Fruit fly (Drosophila melanogaster) whole organism, prepupa: Measurements from ENCODE around the gene CG6912.
A peak's percentile ranks its signal among the peaks of the same experiment; 100 is the strongest.

ENCODE experiments used
- CG10631 ChIP-seq: fragments of 200-800 bp; sonication (Bioruptor generic); optimal IDR thresholded peaks from 2 replicates; lab custom pipeline; 2016; ENCODE audit warnings: missing biosample characterization, missing genetic modification characterization
- CG10669 ChIP-seq: fragments of 200-800 bp; sonication (Bioruptor generic); optimal IDR thresholded peaks from 3 replicates; lab custom pipeline; 2018; ENCODE audit warnings: missing biosample characterization, mild to moderate bottlenecking, missing genetic modification characterization, moderate library complexity
- CG11294 ChIP-seq: fragments of 200-800 bp; sonication (Bioruptor generic); IDR thresholded peaks from 2 replicates; pipeline ENCODE4 v1.3.6; 2022; ENCODE audit warnings: missing biosample characterization, missing genetic modification characterization
- CG11762 ChIP-seq: fragments of 200-800 bp; sonication (Bioruptor generic); optimal IDR thresholded peaks from 3 replicates; lab custom pipeline; 2016; ENCODE audit warnings: missing biosample characterization, missing genetic modification characterization; ENCODE audit not compliant: insufficient read depth
- CG11902 ChIP-seq: fragments of 200-800 bp; sonication (Bioruptor generic); optimal IDR thresholded peaks from 3 replicates; lab custom pipeline; 2016; ENCODE audit warnings: missing biosample characterization, missing genetic modification characterization
- CG15336 ChIP-seq: fragments of 200-800 bp; sonication (Bioruptor generic); IDR thresholded peaks from 2 replicates; pipeline ENCODE4 v1.3.6; 2022; ENCODE audit warnings: missing biosample characterization, missing genetic modification characterization
- CG16779 ChIP-seq: fragments of 200-800 bp; sonication (Bioruptor generic); optimal IDR thresholded peaks from 3 replicates; lab custom pipeline; 2017; ENCODE audit warnings: missing biosample characterization, mild to moderate bottlenecking, missing genetic modification characterization
- CG32006 ChIP-seq: fragments of 200-800 bp; sonication (Bioruptor generic); optimal IDR thresholded peaks from 3 replicates; lab custom pipeline; 2017; ENCODE audit warnings: missing biosample characterization, mild to moderate bottlenecking, missing genetic modification characterization
- CG34406 ChIP-seq: fragments of 200-800 bp; sonication (Bioruptor generic); optimal IDR thresholded peaks from 3 replicates; lab custom pipeline; 2016; ENCODE audit warnings: missing biosample characterization, missing genetic modification characterization
- CG3919 ChIP-seq: fragments of 200-800 bp; sonication (Bioruptor generic); optimal IDR thresholded peaks from 3 replicates; lab custom pipeline; 2016; ENCODE audit warnings: missing biosample characterization, missing genetic modification characterization
- CG4318 ChIP-seq: fragments of 200-800 bp; sonication (Bioruptor generic); optimal IDR thresholded peaks from 3 replicates; lab custom pipeline; 2017; ENCODE audit warnings: missing biosample characterization, mild to moderate bottlenecking, missing genetic modification characterization
- CG6163 ChIP-seq: fragments of 200-800 bp; sonication (Bioruptor generic); IDR thresholded peaks from 3 replicates; pipeline ENCODE4 v1.3.6; 2022; ENCODE audit warnings: missing biosample characterization, missing genetic modification characterization
- CG6276 ChIP-seq: fragments of 200-800 bp; sonication (Bioruptor generic); optimal IDR thresholded peaks from 2 replicates; lab custom pipeline; 2017; ENCODE audit warnings: missing biosample characterization, mild to moderate bottlenecking, missing genetic modification characterization
- CG6808 ChIP-seq: fragments of 200-800 bp; sonication (Bioruptor generic); optimal IDR thresholded peaks from 3 replicates; lab custom pipeline; 2017; ENCODE audit warnings: missing biosample characterization, missing genetic modification characterization, mild to moderate bottlenecking, moderate library complexity, missing genetic modification reagents
- CG6854 ChIP-seq: fragments of 200-800 bp; sonication (Bioruptor generic); optimal IDR thresholded peaks from 2 replicates; lab custom pipeline; 2017; ENCODE audit warnings: missing biosample characterization, mild to moderate bottlenecking, missing genetic modification characterization
- CG7368 ChIP-seq: fragments of 200-800 bp; sonication (Bioruptor generic); optimal IDR thresholded peaks from 3 replicates; lab custom pipeline; 2016; ENCODE audit warnings: missing biosample characterization, missing genetic modification characterization
- CG8119 ChIP-seq: fragments of 200-800 bp; sonication (Bioruptor generic); IDR thresholded peaks from 3 replicates; pipeline ENCODE4 v1.3.6; 2022; ENCODE audit warnings: missing biosample characterization, missing genetic modification characterization
- CG8632 ChIP-seq: fragments of 200-800 bp; sonication (Bioruptor generic); optimal IDR thresholded peaks from 3 replicates; lab custom pipeline; 2016; ENCODE audit warnings: missing biosample characterization, missing genetic modification characterization
- CG9139 ChIP-seq: fragments of 200-800 bp; sonication (Bioruptor generic); optimal IDR thresholded peaks from 3 replicates; lab custom pipeline; 2017; ENCODE audit warnings: missing biosample characterization, mild to moderate bottlenecking, missing genetic modification characterization
- Eip75B ChIP-seq: fragments of 200-800 bp; sonication (Bioruptor generic); optimal IDR thresholded peaks from 3 replicates; lab custom pipeline; 2016; ENCODE audit warnings: missing biosample characterization, missing genetic modification characterization
- Eip78C ChIP-seq: fragments of 200-800 bp; sonication (Bioruptor generic); peaks from one replicate; lab custom pipeline; 2016; ENCODE audit warnings: missing biosample characterization, missing genetic modification characterization
- Eip93F ChIP-seq: fragments of 200-800 bp; sonication (Bioruptor generic); optimal IDR thresholded peaks from 2 replicates; lab custom pipeline; 2016; ENCODE audit warnings: missing biosample characterization, mild to moderate bottlenecking, missing genetic modification characterization
- Ets21C ChIP-seq: fragments of 200-800 bp; sonication (Bioruptor generic); optimal IDR thresholded peaks from 3 replicates; lab custom pipeline; 2016; ENCODE audit warnings: missing biosample characterization, missing genetic modification characterization
- Gug ChIP-seq: fragments of 200-800 bp; sonication (Bioruptor generic); IDR thresholded peaks from 2 replicates; pipeline ENCODE4 v1.3.6; 2022; ENCODE audit warnings: missing biosample characterization, missing genetic modification characterization
- Hr38 ChIP-seq: sonication (Bioruptor generic); optimal IDR thresholded peaks from 2 replicates; lab custom pipeline; 2016; ENCODE audit warnings: missing biosample characterization, missing genetic modification characterization
- Lpt ChIP-seq: fragments of 200-800 bp; sonication (Bioruptor generic); optimal IDR thresholded peaks from 3 replicates; lab custom pipeline; 2016; ENCODE audit warnings: missing biosample characterization, missing genetic modification characterization
- Met ChIP-seq: fragments of 200-800 bp; sonication (Bioruptor generic); optimal IDR thresholded peaks from 3 replicates; lab custom pipeline; 2016; ENCODE audit warnings: missing biosample characterization, missing genetic modification characterization
- OdsH ChIP-seq: fragments of 200-800 bp; sonication (Bioruptor generic); optimal IDR thresholded peaks from 3 replicates; lab custom pipeline; 2016; ENCODE audit warnings: missing biosample characterization, missing genetic modification characterization
- Smox ChIP-seq: fragments of 200-800 bp; sonication (Bioruptor generic); optimal IDR thresholded peaks from 3 replicates; lab custom pipeline; 2016; ENCODE audit warnings: missing biosample characterization, missing genetic modification characterization
- Sox102F ChIP-seq: fragments of 200-800 bp; sonication (Bioruptor generic); optimal IDR thresholded peaks from 2 replicates; lab custom pipeline; 2016; ENCODE audit warnings: missing biosample characterization, mild to moderate bottlenecking, missing genetic modification characterization
- Sox14 ChIP-seq: fragments of 200-800 bp; sonication (Bioruptor generic); optimal IDR thresholded peaks from 3 replicates; lab custom pipeline; 2016; ENCODE audit warnings: missing biosample characterization, missing genetic modification characterization
- Sox15 ChIP-seq: fragments of 200-800 bp; sonication (Bioruptor generic); optimal IDR thresholded peaks from 3 replicates; lab custom pipeline; 2016; ENCODE audit warnings: missing biosample characterization, missing genetic modification characterization
- achi ChIP-seq: fragments of 200-800 bp; sonication (Bioruptor generic); optimal IDR thresholded peaks from 3 replicates; lab custom pipeline; 2016; ENCODE audit warnings: missing biosample characterization, missing genetic modification characterization
- acj6 ChIP-seq: fragments of 200-800 bp; sonication (Bioruptor generic); optimal IDR thresholded peaks from 3 replicates; lab custom pipeline; 2016; ENCODE audit warnings: missing biosample characterization, missing genetic modification characterization
- dac ChIP-seq: fragments of 200-800 bp; sonication (Bioruptor generic); optimal IDR thresholded peaks from 2 replicates; lab custom pipeline; 2017; ENCODE audit warnings: missing biosample characterization, mild to moderate bottlenecking, missing genetic modification characterization
- dsx ChIP-seq: fragments of 200-800 bp; optimal IDR thresholded peaks from 3 replicates; lab custom pipeline; 2019; ENCODE audit warnings: missing biosample characterization, mild to moderate bottlenecking, missing genetic modification characterization, moderate library complexity; ENCODE audit not compliant: poor library complexity, severe bottlenecking
- esn ChIP-seq: fragments of 200-800 bp; sonication (Bioruptor generic); optimal IDR thresholded peaks from 2 replicates; lab custom pipeline; 2016; ENCODE audit warnings: missing biosample characterization, mild to moderate bottlenecking, missing genetic modification characterization, moderate library complexity
- fd59A ChIP-seq: fragments of 200-800 bp; sonication (Bioruptor generic); optimal IDR thresholded peaks from 2 replicates; lab custom pipeline; 2017; ENCODE audit warnings: missing biosample characterization, mild to moderate bottlenecking, missing genetic modification characterization, missing genetic modification reagents
- fkh ChIP-seq: fragments of 200-800 bp; sonication (Bioruptor generic); optimal IDR thresholded peaks from 3 replicates; lab custom pipeline; 2017; ENCODE audit warnings: missing biosample characterization, mild to moderate bottlenecking, missing genetic modification characterization, moderate library complexity
- net ChIP-seq: fragments of 200-800 bp; sonication (Bioruptor generic); optimal IDR thresholded peaks from 3 replicates; lab custom pipeline; 2016; ENCODE audit warnings: missing biosample characterization, missing genetic modification characterization
- salr ChIP-seq, 2 experiments: fragments of 200-800 bp; sonication (Bioruptor generic); optimal IDR thresholded peaks; 3 replicates each; lab custom pipeline; 2016 to 2018; ENCODE audit warnings: missing biosample characterization in 2 of 2, missing genetic modification characterization in 2 of 2, mild to moderate bottlenecking in 1 of 2
- spab ChIP-seq: fragments of 200-800 bp; sonication (Bioruptor generic); optimal IDR thresholded peaks from 2 replicates; lab custom pipeline; 2017; ENCODE audit warnings: missing biosample characterization, mild to moderate bottlenecking, missing genetic modification characterization, missing genetic modification reagents
- ss ChIP-seq, 2 experiments: fragments of 200-800 bp; sonication (Bioruptor generic); optimal IDR thresholded peaks; 2 replicates in 1 of 2; 3 replicates in 1 of 2; lab custom pipeline; 2017 to 2018; ENCODE audit warnings: mild to moderate bottlenecking in 2 of 2, missing biosample characterization in 2 of 2, missing genetic modification characterization in 2 of 2, moderate library complexity in 1 of 2
- svp ChIP-seq: fragments of 200-800 bp; sonication (Bioruptor generic); peaks from one replicate; lab custom pipeline; 2016; ENCODE audit warnings: missing biosample characterization, missing genetic modification characterization
- vri ChIP-seq: fragments of 200-800 bp; sonication (Bioruptor generic); optimal IDR thresholded peaks from 3 replicates; lab custom pipeline; 2016; ENCODE audit warnings: missing biosample characterization, mild to moderate bottlenecking, missing genetic modification characterization

CG6912 gene

DNA sequence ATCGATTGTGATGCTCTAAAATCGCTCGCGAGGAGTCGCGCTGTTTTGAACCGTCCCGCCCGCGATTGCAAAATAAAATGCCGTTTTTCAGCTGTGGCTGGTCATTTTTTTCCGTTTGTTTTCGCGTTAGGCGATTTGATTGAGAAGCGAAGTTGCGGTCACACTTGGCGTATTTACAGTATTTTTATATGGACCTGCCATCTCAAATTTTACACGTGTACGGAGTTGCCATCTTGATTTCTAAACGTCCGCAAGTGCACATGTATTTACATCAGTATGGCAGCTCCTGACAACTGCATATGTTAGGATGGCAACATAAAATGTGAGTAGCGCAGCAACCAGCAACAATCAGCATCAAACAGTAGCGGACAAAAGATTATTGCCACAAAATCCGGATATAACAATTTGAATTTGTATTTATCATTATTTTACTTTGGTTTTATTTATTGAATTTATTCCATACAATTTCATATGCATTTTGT, 41.2 kb downstream of the CG6912 start, which contains the start of gene CG6966 (continued):
- TF ChIP-seq Hr38 (no peak), Eip93F (GFP tag; lab: Kevin White, UChicago) (no peak), Lpt (no peak), CG11294 (GFP tag; lab: Robert Waterston, UW) (no peak), CG9139 (GFP tag; lab: Kevin White, UChicago) (peak; percentile 59), CG34406 (peak; percentile 74), acj6 (GFP tag; lab: Kevin White, UChicago) (peak; percentile 85), Met (peak; percentile 84), Eip78C (GFP tag; lab: Kevin White, UChicago) (peak; percentile 88), Sox15 (peak; percentile 84), CG10631 (GFP tag; lab: Kevin White, UChicago) (peak; percentile 80), OdsH (GFP tag; lab: Kevin White, UChicago) (peak; percentile 86), Smox (peak; percentile 85), svp (GFP tag; lab: Kevin White, UChicago) (peak; percentile 69), CG11902 (GFP tag; lab: Kevin White, UChicago) (peak; percentile 80), CG16779 (peak; percentile 72), salr (GFP tag; optimal IDR thresholded peaks at IDR 0.05; lab: Kevin White, UChicago) (peak; percentile 18 to 94), CG6854 (GFP tag; lab: Kevin White, UChicago) (peak; percentile 75), esn (GFP tag; lab: Kevin White, UChicago) (peak; percentile 90), spab (peak; percentile 8), ss (GFP tag; optimal IDR thresholded peaks at IDR 0.05; lab: Kevin White, UChicago) (peak; percentile 47 to 74), fd59A (GFP tag; lab: Kevin White, UChicago) (peak; percentile 67), CG8632 (GFP tag; lab: Kevin White, UChicago) (peak; percentile 53), CG11762 (GFP tag; lab: Kevin White, UChicago) (peak; percentile 63), dsx (GFP tag; lab: Kevin White, UChicago) (peak; percentile 32), CG3919 (peak; percentile 69), Sox14 (GFP tag; lab: Kevin White, UChicago) (peak; percentile 75), dac (peak; percentile 48), Eip75B (peak; percentile 81)
- TF ChIP-seq, all 60 proteins: peak for 47

DNA sequence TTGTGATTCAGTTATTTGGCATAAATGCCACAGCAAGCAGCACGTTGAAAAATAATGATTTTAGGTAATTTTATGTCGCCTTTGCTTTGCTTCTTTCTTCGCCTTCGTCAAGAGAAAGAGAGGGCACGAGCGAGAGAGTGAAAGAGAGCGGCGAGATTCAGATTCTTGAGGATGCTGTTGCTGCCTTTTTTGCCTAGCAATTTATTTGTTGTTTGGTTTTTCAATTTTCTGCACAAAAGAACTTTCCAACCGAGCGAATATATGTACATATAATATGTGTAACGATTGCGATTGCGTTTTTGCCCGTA, 41.9 kb downstream of the CG6912 start:
- TF ChIP-seq Eip93F (GFP tag; lab: Kevin White, UChicago) (no peak), Sox102F (GFP tag; lab: Kevin White, UChicago) (no peak), Hr38 (no peak), CG11902 (GFP tag; lab: Kevin White, UChicago) (no peak), CG15336 (GFP tag; lab: Robert Waterston, UW) (no peak), CG8119 (GFP tag; lab: Robert Waterston, UW) (no peak), CG10669 (GFP tag; lab: Kevin White, UChicago) (no peak), Eip78C (GFP tag; lab: Kevin White, UChicago) (peak; percentile 12)

dm6 chr3R:15094218-15094928, 42.4 kb downstream of the CG6912 start:
- TF ChIP-seq Sox15 (no peak), salr (GFP tag; optimal IDR thresholded peaks at IDR 0.05; lab: Kevin White, UChicago) (peak in 1 of 2 experiments; percentile 42), Ets21C (no peak), Hr38 (no peak), Lpt (no peak), fkh (peak; percentile 39), CG11902 (GFP tag; lab: Kevin White, UChicago) (no peak), CG6808 (GFP tag; lab: Kevin White, UChicago) (peak; percentile 23), CG32006 (GFP tag; lab: Kevin White, UChicago) (peak; percentile 38), CG4318 (GFP tag; lab: Kevin White, UChicago) (no peak), CG7368 (no peak), ss (GFP tag; optimal IDR thresholded peaks at IDR 0.05; lab: Kevin White, UChicago) (peak in 1 of 2 experiments; percentile 1), CG11762 (GFP tag; lab: Kevin White, UChicago) (no peak), dac (no peak), CG9139 (GFP tag; lab: Kevin White, UChicago) (no peak), CG6276 (GFP tag; lab: Kevin White, UChicago) (no peak), CG3919 (no peak), CG15336 (GFP tag; lab: Robert Waterston, UW) (no peak), CG6163 (no peak), net (no peak), CG8119 (GFP tag; lab: Robert Waterston, UW) (no peak), acj6 (GFP tag; lab: Kevin White, UChicago) (no peak), achi (GFP tag; lab: Kevin White, UChicago) (peak; percentile 24), vri (GFP tag; lab: Kevin White, UChicago) (peak; percentile 15), Sox102F (GFP tag; lab: Kevin White, UChicago) (peak; percentile 1), Gug (GFP tag; lab: Robert Waterston, UW) (no peak)
